Fruit fly (Drosophila melanogaster) Kc167 (cell line): ENCODE results near the gene vrs.

Source experiments
- Myc ChIP-seq: fragments of >200 bp; optimal IDR thresholded peaks from 2 replicates; lab custom pipeline; 2017; ENCODE audit warnings: missing external identifiers
- Sin3A ChIP-seq: fragments of >200 bp; optimal IDR thresholded peaks from 2 replicates; lab custom pipeline; 2018; ENCODE audit warnings: missing external identifiers
- h ChIP-seq: fragments of >200 bp; optimal IDR thresholded peaks from 3 replicates; lab custom pipeline; 2018; ENCODE audit warnings: missing external identifiers
- insv ChIP-seq: fragments of >200 bp; optimal IDR thresholded peaks from 3 replicates; lab custom pipeline; 2018; ENCODE audit warnings: missing external identifiers
- psq ChIP-seq: fragments of >200 bp; optimal IDR thresholded peaks from 2 replicates; lab custom pipeline; 2017; ENCODE audit warnings: missing external identifiers
- ttk ChIP-seq: sonication (Bioruptor generic); optimal IDR thresholded peaks from 2 replicates; lab custom pipeline; 2017; ENCODE audit warnings: missing external identifiers

The vrs gene

DNA sequence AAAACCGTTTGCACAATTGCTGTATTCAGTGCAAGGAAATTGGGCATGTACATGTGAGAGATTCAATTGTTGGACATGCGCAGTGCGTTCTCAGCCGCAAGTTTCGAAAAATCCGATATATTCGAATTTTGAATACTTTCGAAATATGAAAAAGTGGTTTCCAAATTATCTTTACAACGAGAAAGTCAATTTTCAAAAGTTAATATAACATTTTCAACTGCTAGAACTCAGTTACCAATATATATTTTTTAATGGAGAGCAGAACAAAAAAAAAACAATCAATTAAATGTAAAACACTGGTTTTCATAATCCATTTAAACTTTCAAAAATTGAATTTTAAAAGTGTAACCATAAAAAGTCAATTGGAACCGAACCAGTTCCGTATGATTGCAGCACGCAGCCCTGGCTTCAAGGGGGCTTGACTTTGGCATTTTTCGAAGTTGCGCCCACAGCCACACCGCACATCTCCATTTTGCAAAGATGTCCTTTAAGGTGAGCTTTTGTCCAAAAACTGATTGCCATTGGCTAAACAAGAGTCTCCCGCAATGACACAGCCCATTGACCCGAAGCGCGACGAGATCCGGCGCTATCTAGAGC, 25.0 kb upstream of the vrs start, which contains the start of the genes Scgbeta and CG17202:
Gene Scgbeta, minus strand, starts transcription at position 51 of the 597 bp plus-strand sequence.
Gene CG17202, plus strand, starts transcription at position 390 of the 597 bp plus-strand sequence.
- no peak for TF ChIP-seq Myc (lab: Kevin White, UChicago)
- no peak for TF ChIP-seq h
- TF ChIP-seq psq (lab: Kevin White, UChicago), result no peak
- TF ChIP-seq ttk (lab: Kevin White, UChicago), result no peak
- no peak for TF ChIP-seq Sin3A
- no peak for TF ChIP-seq insv (lab: Kevin White, UChicago)

DNA sequence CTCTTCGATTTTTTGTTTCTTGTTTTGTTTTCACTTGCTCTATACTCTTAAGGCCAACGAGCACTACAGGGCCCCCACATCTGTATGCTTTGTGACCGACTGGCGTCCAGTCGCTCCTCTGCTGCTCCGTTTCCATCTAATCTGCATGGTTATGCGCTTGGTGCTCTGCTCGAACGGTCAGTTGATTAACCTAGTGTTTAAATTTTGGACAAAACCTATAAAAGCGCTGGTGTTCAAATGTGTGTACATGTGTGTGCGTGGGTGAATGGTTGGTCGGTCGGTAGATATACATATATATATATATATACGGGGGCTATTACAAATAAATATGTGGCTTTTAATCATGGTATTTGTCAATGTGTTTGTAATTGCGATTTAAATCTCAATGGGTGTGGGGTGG, 23.5 kb upstream of the vrs start:
- no peak for TF ChIP-seq ttk (lab: Kevin White, UChicago)
- TF ChIP-seq Myc (lab: Kevin White, UChicago), result no peak
- no peak for TF ChIP-seq h
- no peak for TF ChIP-seq Sin3A
- no peak for TF ChIP-seq psq (lab: Kevin White, UChicago)
- TF ChIP-seq insv (lab: Kevin White, UChicago), result no peak

DNA sequence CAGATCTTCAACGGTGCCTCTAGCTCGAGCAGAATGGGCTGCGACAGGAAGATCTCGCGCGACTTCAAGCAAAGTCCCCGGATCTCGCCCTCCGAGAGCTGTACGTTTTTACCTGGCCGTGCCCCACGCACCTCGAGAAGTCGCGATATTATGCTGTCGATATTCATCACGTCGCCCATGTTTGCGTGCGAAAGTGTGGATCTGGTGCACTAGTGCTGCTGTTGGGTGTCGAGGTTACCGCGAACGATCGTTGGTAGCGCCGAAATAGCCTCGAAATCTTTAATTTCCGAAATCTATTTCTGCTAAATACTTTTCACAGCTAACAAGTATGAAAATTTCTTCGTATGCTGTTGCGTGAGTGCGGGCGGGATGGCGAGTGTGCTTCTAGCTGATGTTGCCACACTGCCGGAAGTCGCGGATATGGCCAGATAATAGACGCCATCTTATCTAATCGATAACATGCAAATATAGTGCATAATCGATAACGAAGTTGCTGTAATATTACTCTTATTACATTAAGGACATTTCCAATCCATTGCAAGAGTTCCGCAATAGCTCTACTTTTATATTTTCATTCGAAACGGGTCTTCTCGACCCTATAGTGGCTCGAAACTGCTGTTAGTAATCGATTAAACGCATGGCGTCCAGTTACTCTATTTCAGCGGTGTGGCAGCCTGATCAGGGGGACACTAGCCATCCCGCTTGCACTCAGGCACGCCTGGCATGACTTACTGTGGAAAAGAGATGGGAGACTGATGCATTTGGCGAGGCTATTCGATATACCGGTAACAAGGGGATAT, 21.7 kb upstream of the vrs start, which contains the start of gene Pp1-87B:
Gene Pp1-87B, minus strand, starts transcription at position 408 of the 800 bp plus-strand sequence.
- TF ChIP-seq insv (lab: Kevin White, UChicago), result no peak
- TF ChIP-seq Myc (lab: Kevin White, UChicago), result no peak
- TF ChIP-seq Sin3A, result peak; percentile 32
- TF ChIP-seq ttk (lab: Kevin White, UChicago), result no peak
- TF ChIP-seq h, result no peak
- peak; percentile 100 for TF ChIP-seq psq (lab: Kevin White, UChicago)

DNA sequence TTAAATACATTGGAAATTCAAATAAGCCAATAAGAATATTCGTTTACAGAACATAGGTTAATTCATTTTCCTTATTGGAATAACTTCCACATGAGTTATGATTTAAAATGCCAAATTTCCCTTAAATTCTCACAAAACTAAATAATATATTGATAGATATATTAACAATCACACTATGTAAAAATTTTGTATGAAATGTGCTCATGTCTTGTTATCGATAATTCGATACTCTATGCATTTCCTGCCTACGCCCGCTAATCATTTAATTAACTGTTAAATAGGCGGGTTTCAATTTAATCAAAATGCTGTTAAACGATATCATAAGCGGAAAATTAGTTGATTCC, 21.2 kb upstream of the vrs start, which contains the start of gene NANS:
Gene NANS, plus strand, starts transcription at position 269 of the 344 bp plus-strand sequence.
- TF ChIP-seq insv (lab: Kevin White, UChicago), result no peak
- TF ChIP-seq psq (lab: Kevin White, UChicago), result no peak
- no peak for TF ChIP-seq ttk (lab: Kevin White, UChicago)
- TF ChIP-seq Sin3A, result no peak
- no peak for TF ChIP-seq Myc (lab: Kevin White, UChicago)
- TF ChIP-seq h, result no peak

DNA sequence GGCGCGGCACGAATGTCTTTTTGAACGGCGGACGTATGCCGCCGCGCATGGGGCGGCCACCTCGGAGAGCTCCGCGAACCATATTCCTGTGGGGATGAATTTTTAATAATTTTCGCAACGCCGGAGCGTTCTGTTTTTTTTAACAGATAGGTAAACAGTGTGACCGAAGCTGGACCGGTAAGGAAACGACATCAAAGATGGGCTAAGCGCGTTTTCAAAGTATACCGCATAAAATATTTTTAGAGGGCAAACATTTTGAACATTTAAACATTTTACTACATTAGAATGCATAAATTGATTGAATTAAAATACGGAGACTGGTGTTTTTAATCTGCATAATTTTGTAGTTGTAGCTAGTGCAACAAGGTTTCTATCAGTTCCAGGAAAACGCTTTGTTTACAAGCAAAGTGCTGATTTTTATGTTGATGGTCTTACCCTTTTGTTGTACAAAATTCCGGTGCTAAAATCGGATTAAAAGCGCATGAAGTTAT, 18.3 kb upstream of the vrs start, which contains the start of the genes CG5641 and CG5245:
Gene CG5641, minus strand, starts transcription at position 163 of the 491 bp plus-strand sequence.
Gene CG5245, plus strand, starts transcription at position 441 of the 491 bp plus-strand sequence.
- TF ChIP-seq Sin3A, result no peak

DNA sequence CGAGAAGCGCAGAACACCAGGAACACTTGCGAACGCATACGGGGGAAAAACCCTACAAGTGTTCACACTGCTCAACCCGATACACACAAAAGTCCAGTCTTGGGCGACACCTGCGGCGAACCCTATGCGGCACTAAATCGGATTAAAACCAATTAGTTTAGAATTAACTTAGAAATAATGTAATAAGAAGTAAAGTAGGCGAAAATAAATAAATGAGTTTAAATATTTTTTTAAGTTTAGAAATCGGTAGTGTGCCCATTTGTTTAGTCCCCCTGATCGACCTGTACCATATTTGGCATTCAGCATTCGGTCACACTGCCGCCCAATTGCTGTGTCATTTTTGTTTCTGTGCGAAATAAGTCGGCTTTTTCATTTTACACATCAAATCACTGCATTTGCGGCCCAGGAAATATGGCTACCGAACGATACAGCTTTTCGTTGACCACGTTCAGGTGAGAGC, 16.4 kb upstream of the vrs start, which contains the start of gene Prosalpha2:
Gene Prosalpha2, plus strand, starts transcription at position 292 of the 460 bp plus-strand sequence.
- TF ChIP-seq psq (lab: Kevin White, UChicago), result no peak
- TF ChIP-seq h, result no peak
- no peak for TF ChIP-seq insv (lab: Kevin White, UChicago)
- TF ChIP-seq Myc (lab: Kevin White, UChicago), result no peak
- TF ChIP-seq ttk (lab: Kevin White, UChicago), result no peak

DNA sequence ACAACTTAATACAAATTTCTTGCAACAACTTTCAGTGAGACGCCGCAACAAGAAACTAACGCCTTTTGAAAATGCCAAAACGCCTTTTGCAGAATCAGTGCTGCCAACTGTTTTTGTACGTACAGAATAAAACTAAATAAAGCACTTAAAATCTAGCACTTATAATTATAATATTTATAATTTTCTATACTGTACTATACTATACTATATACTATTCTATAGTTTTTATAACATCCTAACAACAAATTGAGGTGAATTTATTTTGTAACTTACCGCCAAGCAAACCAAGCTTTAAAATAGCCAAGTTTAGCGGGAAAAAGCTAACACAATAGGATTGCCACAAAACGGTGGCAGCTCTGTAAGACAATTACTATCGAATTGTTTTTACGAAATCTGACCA, 13.7 kb upstream of the vrs start, which contains the start of the genes Aos1 and Srlp:
Gene Aos1, minus strand, starts transcription at position 59 of the 400 bp plus-strand sequence.
Gene Srlp, plus strand, starts transcription at position 335 of the 400 bp plus-strand sequence.
- no peak for TF ChIP-seq ttk (lab: Kevin White, UChicago)

DNA sequence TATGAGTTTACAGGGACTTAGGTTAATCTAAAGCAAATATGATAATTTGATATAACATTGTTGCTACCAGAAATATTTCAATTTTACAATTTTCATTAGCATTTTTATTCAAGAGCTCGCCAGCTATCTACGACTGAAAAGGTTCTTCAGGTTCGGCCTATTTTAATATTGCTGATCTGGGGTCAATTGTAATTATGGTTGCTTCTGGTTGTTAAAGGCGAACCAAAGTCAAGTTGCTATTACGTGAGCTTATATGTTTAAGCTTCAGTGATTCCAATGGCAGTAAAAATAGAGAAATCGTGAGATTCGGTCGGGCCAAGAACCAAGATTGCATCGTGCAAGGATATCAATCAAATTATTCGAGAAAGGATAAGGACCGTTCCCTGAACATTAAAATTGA, 11.5 kb upstream of the vrs start, which contains the start of gene Desat2:
Gene Desat2, plus strand, starts transcription at position 301 of the 400 bp plus-strand sequence.
- TF ChIP-seq insv (lab: Kevin White, UChicago), result no peak
- no peak for TF ChIP-seq Myc (lab: Kevin White, UChicago)
- TF ChIP-seq h, result no peak
- no peak for TF ChIP-seq ttk (lab: Kevin White, UChicago)
- no peak for TF ChIP-seq Sin3A
- no peak for TF ChIP-seq psq (lab: Kevin White, UChicago)

DNA sequence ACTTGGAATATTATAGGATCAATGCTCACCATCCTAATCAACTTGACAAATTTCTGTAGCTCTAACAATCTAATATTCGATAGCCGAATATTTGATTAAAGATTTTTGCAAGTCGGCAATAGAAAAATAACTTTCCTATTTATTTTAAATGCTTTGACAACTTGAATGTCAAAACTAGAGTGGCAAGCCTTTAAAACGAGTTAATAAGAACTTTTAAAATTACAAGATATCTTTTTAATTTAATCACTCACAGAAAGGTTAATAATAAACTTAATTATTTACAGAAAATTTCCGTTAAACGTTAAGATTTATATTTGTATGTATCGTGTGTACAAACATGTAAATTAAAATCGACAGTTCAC, 8.4 kb upstream of the vrs start, which contains the start of the genes CG17207 and CG46427:
Gene CG17207, minus strand, starts transcription at position 101 of the 362 bp plus-strand sequence.
Gene CG46427, minus strand, starts transcription at position 101 of the 362 bp plus-strand sequence.
- TF ChIP-seq ttk (lab: Kevin White, UChicago) (no peak), psq (lab: Kevin White, UChicago) (no peak), Myc (lab: Kevin White, UChicago) (no peak), Sin3A (no peak), insv (lab: Kevin White, UChicago) (no peak), h (no peak)

DNA sequence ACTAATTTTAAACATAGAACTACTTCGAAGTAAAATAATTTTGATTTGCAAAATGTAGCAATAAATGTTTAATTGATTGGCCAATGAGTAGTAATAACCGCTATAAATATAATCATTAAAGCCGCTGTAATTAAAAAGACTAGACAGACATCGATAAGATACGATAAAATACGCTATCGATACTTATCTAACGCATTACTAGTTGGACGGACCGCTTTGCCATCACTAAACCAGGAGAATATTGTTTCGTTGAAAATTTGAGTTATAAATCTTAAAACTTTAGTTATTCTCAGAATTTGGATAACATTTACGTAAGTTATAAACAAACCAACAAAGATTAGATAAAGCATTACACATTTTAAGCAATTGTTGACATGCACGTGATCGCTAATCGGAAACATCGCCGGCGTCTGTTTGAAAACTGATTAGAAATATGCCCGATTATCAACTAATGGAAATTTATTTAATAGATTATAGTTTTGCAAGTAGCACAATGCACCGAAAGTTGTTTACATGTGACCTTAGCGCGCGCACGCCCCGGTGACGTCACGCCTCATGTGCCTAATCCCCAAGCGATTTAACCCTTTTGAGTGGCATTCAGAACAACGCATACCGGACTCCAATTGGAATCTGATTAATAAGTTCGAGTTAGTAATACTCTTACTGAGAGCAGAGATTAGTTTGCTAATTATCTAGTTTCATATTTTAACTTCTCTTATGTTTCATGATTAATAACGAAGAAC, 7.9 kb upstream of the vrs start, which contains the start of gene Desat1:
Gene Desat1, plus strand, starts transcription at position 200 of the 743 bp plus-strand sequence.
- TF ChIP-seq Myc (lab: Kevin White, UChicago) (no peak), ttk (lab: Kevin White, UChicago) (no peak), h (no peak), insv (lab: Kevin White, UChicago) (no peak), psq (lab: Kevin White, UChicago) (no peak), Sin3A (no peak)

DNA sequence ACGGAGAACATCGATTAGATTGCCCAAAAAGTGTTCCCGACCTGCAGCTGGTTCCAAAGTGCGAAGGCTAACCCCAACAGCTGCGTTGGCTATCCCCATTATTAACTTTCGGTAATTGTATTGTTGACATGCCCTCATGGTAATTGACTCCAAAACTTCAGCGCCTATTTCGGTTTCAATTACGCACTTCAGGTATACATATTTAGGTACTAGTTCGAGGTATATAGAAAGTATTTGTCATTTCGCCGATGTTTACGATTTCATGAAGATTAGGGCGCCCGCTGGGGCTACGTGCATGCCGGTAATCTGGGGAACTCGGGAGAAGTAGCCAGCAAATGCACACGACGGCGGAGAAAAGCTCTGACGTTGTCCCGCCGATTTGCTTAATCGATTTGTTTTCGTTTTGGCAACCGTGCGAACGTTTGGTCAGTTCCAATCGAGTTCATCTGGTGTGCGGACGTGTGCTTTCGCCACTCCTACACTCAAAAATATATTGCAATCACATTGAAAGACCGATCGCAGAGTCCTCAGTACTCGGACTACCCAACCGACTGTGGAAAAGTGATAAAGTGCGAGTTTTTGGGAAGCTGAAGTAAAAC, 6.3 kb upstream of the vrs start:
- no peak for TF ChIP-seq Myc (lab: Kevin White, UChicago)
- TF ChIP-seq insv (lab: Kevin White, UChicago), result no peak
- no peak for TF ChIP-seq ttk (lab: Kevin White, UChicago)
